Worm (Caenorhabditis elegans): ENCODE results near the gene C44B11.4.

Gene C44B11.4

ce11 chrIII:3119972-3120371 lies 23.6 kb downstream of the C44B11.4 start:
- no peak for TF ChIP-seq W03F9.2 (tag; optimal IDR thresholded peaks at IDR 0.05)
- no peak for TF ChIP-seq him-1 (tag; optimal IDR thresholded peaks at IDR 0.05)
- no peak for TF ChIP-seq dao-5 (tag; optimal IDR thresholded peaks at IDR 0.05)

DNA sequence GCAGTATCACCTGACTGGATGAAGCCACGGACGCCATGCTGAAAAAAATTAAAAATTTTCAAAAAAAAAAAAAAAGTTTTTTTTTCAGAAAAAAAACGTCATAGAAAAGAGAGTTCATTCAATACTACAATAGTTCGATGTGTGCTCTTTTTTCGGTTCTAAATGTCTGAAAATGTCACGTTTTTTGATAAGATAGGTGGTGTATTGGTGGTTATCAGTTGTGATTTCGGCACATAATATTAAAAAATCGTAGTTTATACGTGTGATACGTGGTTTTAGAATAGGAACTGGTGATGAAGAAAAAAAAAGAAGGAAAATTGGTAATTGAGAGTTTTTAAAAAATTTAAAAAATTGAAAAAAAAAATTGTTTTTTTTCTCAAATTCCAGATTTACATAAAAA lies 26.6 kb downstream of the C44B11.4 start:
- TF ChIP-seq dao-5 (tag; optimal IDR thresholded peaks at IDR 0.05) (no peak), him-1 (tag; optimal IDR thresholded peaks at IDR 0.05) (no peak), W03F9.2 (tag; optimal IDR thresholded peaks at IDR 0.05) (no peak)

DNA sequence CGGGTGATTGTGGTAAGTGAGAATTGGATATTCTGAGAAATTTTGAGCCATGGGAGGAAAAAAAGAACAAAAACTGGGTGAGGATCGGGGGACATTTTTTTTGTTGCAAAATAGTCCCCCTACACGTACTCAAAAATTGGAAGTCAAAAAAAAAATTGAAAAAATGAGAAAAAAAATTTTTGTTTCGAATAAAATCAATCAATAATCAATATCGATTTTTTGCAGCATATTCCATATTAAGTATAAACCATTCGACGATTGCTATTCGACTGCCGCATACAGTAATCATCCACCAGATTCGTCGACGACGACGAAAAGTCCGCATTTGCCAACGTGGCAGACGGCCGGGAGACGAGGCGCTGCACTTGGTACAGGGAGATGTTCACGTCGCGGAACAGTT lies 30.9 kb downstream of the C44B11.4 start:
- TF ChIP-seq him-1 (tag; optimal IDR thresholded peaks at IDR 0.05) (no peak), dao-5 (tag; optimal IDR thresholded peaks at IDR 0.05) (no peak), W03F9.2 (tag; optimal IDR thresholded peaks at IDR 0.05) (no peak)

ce11 chrIII:3112001-3112400 lies 31.6 kb downstream of the C44B11.4 start:
- TF ChIP-seq W03F9.2 (tag; optimal IDR thresholded peaks at IDR 0.05) (no peak), him-1 (tag; optimal IDR thresholded peaks at IDR 0.05) (no peak), dao-5 (tag; optimal IDR thresholded peaks at IDR 0.05) (no peak)

- no peak for TF ChIP-seq W03F9.2 (tag; optimal IDR thresholded peaks at IDR 0.05)
- no peak for TF ChIP-seq him-1 (tag; optimal IDR thresholded peaks at IDR 0.05)
- no peak for TF ChIP-seq dao-5 (tag; optimal IDR thresholded peaks at IDR 0.05)
These were observed 32.0 kb downstream of the C44B11.4 start for ce11 chrIII:3111534-3111933.

- TF ChIP-seq W03F9.2 (tag; optimal IDR thresholded peaks at IDR 0.05) (no peak), him-1 (tag; optimal IDR thresholded peaks at IDR 0.05) (no peak), dao-5 (tag; optimal IDR thresholded peaks at IDR 0.05) (no peak)
These were observed 32.9 kb downstream of the C44B11.4 start for ce11 chrIII:3110614-3111013.

- TF ChIP-seq W03F9.2 (tag; optimal IDR thresholded peaks at IDR 0.05) (no peak), him-1 (tag; optimal IDR thresholded peaks at IDR 0.05) (no peak), dao-5 (tag; optimal IDR thresholded peaks at IDR 0.05) (no peak)
These were observed 34.0 kb downstream of the C44B11.4 start for ce11 chrIII:3109564-3109963.

DNA sequence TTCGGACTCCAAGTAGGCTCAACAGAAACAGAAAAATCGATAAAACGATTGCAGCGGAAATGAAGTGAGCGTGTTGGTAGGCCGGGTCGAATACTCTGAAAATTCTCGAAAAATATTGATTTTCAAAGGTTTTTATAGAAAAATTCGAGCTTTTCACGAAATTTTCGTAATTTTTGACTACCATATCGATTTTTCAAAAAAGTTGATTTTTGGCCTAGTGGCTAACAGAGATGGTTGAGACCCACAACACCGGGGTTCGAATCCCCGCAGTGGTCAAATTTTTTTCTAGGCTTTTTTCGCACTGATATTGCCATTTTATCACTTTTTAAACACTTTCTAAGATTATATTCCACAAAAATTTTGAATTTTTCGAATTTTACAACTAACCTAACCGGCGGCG lies 34.8 kb downstream of the C44B11.4 start:
- TF ChIP-seq him-1 (tag; optimal IDR thresholded peaks at IDR 0.05) (no peak), W03F9.2 (tag; optimal IDR thresholded peaks at IDR 0.05) (no peak), dao-5 (tag; optimal IDR thresholded peaks at IDR 0.05) (no peak)

- no peak for TF ChIP-seq dao-5 (tag; optimal IDR thresholded peaks at IDR 0.05)
- no peak for TF ChIP-seq him-1 (tag; optimal IDR thresholded peaks at IDR 0.05)
- TF ChIP-seq W03F9.2 (tag; optimal IDR thresholded peaks at IDR 0.05) = no peak
These were observed 36.0 kb downstream of the C44B11.4 start for ce11 chrIII:3107530-3107929.

ce11 chrIII:3106301-3106700 lies 37.3 kb downstream of the C44B11.4 start:
- no peak for TF ChIP-seq W03F9.2 (tag; optimal IDR thresholded peaks at IDR 0.05)
- TF ChIP-seq dao-5 (tag; optimal IDR thresholded peaks at IDR 0.05) = no peak
- TF ChIP-seq him-1 (tag; optimal IDR thresholded peaks at IDR 0.05) = no peak

DNA sequence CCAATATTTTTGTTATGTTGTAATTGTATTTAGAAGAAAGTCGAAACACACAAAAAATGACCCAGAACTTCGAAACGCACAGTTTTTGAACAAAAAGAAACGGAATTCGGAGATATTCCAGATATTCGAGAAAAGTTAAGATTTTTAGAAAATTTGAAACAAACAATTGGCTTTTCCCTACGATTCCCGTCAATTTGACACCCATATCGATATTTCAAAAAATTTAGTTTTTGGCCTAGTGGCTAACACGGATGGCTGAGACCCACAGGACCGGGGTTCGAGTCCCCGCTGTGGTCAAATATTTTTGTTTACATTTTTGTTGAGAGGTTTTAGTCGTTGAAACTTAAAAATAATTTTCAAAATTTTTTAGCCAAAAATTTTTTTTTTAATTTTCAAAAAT lies 38.3 kb downstream of the C44B11.4 start:
- TF ChIP-seq dao-5 (tag; optimal IDR thresholded peaks at IDR 0.05) (no peak), W03F9.2 (tag; optimal IDR thresholded peaks at IDR 0.05) (no peak)

DNA sequence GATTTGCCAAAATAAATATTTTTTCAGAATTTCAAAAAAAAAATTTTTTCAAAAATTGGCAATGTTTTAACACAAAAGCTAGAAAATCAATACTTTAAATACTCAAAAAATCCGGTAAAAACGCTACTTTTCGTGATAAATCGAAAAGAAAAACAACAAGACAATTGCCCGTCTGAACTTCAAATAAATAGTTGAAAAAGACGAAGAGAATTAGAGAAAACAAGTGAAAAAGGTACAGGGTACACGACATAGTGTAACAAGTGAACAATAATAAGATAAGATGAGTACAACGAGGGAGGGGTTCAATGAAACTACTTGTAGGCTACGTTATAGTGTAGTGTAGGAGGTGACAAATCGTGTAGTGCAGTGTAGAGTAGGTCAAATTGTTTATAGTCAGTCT lies 39.0 kb downstream of the C44B11.4 start:
- no peak for TF ChIP-seq W03F9.2 (tag; optimal IDR thresholded peaks at IDR 0.05)
- TF ChIP-seq him-1 (tag; optimal IDR thresholded peaks at IDR 0.05) = no peak
- TF ChIP-seq dao-5 (tag; optimal IDR thresholded peaks at IDR 0.05) = no peak

DNA sequence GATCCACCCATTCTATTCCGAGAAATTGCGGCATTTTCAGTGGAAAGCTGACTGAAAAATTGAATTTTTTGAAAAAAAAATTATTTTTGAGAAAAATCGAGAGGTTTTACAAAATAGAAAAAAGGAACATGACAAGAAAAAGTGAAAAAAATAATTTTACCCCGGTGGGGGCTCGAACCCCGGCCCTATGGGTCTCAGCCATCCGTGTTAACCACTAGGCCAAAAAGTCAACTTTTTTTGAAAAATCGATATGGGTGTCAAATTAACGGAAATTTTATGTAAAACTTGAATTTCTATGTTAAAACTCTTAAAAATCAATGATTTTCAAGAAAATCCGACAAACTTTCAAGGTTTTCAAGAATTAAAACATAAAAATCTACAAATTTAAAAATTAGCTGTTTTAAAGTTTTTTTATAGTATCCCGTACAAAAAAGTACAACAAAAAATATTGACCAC lies 39.6 kb downstream of the C44B11.4 start, which contains the start of gene Y53G8B.2:
Gene Y53G8B.2, minus strand, starts transcription at position 51 of the 456 bp plus-strand sequence.
- TF ChIP-seq him-1 (tag; optimal IDR thresholded peaks at IDR 0.05) (no peak), dao-5 (tag; optimal IDR thresholded peaks at IDR 0.05) (no peak), W03F9.2 (tag; optimal IDR thresholded peaks at IDR 0.05) (no peak)

- TF ChIP-seq W03F9.2 (tag; optimal IDR thresholded peaks at IDR 0.05) (no peak), dao-5 (tag; optimal IDR thresholded peaks at IDR 0.05) (no peak), him-1 (tag; optimal IDR thresholded peaks at IDR 0.05) (no peak)
These were observed 42.8 kb downstream of the C44B11.4 start for ce11 chrIII:3100593-3101270.

ce11 chrIII:3100124-3100523 lies 43.4 kb downstream of the C44B11.4 start:
- TF ChIP-seq W03F9.2 (tag; optimal IDR thresholded peaks at IDR 0.05) = no peak
- TF ChIP-seq dao-5 (tag; optimal IDR thresholded peaks at IDR 0.05) = no peak
- no peak for TF ChIP-seq him-1 (tag; optimal IDR thresholded peaks at IDR 0.05)
